Fruit fly (Drosophila melanogaster): ENCODE results near the gene CG31418.

- TF ChIP-seq h (optimal IDR thresholded peaks at IDR 0.05) (no peak), Sin3A (optimal IDR thresholded peaks at IDR 0.05) (no peak), ttk (optimal IDR thresholded peaks at IDR 0.05) (no peak), psq (optimal IDR thresholded peaks at IDR 0.05) (no peak), Myc (optimal IDR thresholded peaks at IDR 0.05) (no peak)
Observed at dm6 chr3R:17289059-17289458, 5.5 kb downstream of the CG31418 start.
